Fruit fly (Drosophila melanogaster): ENCODE results near the gene IP3K2.

DNA sequence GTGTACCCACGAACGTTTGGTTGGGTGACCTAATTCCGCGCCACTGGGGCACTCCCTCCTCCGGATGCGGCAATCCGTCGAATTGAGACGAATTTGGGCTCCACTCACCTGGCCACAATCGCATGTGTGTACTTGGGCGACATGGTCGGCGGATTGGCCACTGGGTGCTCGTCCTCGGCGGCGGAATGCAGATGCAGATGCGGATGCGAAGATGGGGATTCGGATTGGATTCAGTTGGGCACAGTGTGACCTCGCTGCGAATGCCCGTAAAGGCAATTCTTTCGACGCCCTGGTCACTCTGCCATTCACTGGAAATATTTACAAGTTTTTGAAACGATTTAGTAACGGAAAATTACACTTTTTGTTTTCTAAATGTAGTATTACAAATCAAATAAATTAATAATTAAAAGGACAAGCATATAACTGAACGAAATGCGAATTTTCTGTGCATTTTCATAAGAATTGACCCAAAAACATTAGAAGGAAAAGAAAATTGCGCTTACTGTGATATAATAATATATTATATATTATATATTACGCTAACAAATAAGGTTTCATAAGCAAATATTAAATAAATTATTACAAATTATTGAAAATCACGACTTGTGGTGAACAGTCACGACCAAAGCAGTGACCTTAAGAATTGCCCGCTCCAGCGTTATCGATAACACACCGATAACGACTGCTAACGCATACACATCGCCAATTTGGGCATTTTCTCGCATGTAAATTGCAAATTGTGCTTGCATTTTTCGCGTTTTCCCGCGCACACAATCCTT is 6.8 kb upstream of the IP3K2 start, which contains the start of gene CG1622:
- TF ChIP-seq CG15710 (tag; optimal IDR thresholded peaks at IDR 0.05), result peak; percentile 5
- TF ChIP-seq D1 (tag; optimal IDR thresholded peaks at IDR 0.05), result no peak
- no peak for TF ChIP-seq CG17806 (tag; optimal IDR thresholded peaks at IDR 0.05)
